Worm (Caenorhabditis elegans) whole organism, L4 larva: ENCODE measurements around the gene ZC239.13.

ENCODE experiments used
- F49E8.2 ChIP-seq: sonication (generic microtip); optimal IDR thresholded peaks from 2 replicates; lab custom pipeline; 2016; ENCODE audit warnings: missing compliant biosample characterization, mild to moderate bottlenecking, missing genetic modification characterization, borderline replicate concordance
- T26A8.4 ChIP-seq: fragments of 200-800 bp; sonication (Bioruptor generic); IDR thresholded peaks from 2 replicates; pipeline ENCODE4 v1.3.6; 2022; ENCODE audit warnings: missing genetic modification characterization, missing compliant biosample characterization
- Y75B8A.6 ChIP-seq: fragments of 200-800 bp; sonication (Bioruptor generic); IDR thresholded peaks from 2 replicates; pipeline ENCODE4 v1.3.6; 2022; ENCODE audit warnings: missing genetic modification reagents, missing genetic modification characterization, missing compliant biosample characterization
- ZK546.5 ChIP-seq, 2 experiments: sonication (generic microtip); optimal IDR thresholded peaks; 2 replicates each; lab custom pipeline; 2017; ENCODE audit warnings: missing biosample characterization in 2 of 2, missing genetic modification characterization in 2 of 2
- aha-1 ChIP-seq: fragments of 150-350 bp; peaks from one replicate; lab custom pipeline; 2014; ENCODE audit warnings: missing biosample characterization, missing genetic modification characterization
- aly-2 ChIP-seq: sonication (generic microtip); optimal IDR thresholded peaks from 2 replicates; lab custom pipeline; 2018; ENCODE audit warnings: missing biosample characterization, missing genetic modification characterization
- ama-1 ChIP-seq: fragments of 150-350 bp; optimal IDR thresholded peaks from 2 replicates; lab custom pipeline; 2014; ENCODE audit warnings: inconsistent platforms, mixed read lengths
- attf-4 ChIP-seq: sonication (generic microtip); optimal IDR thresholded peaks from 3 replicates; lab custom pipeline; 2017; ENCODE audit warnings: missing biosample characterization, missing genetic modification characterization
- ceh-20 ChIP-seq: fragments of 200-800 bp; sonication (Bioruptor generic); IDR thresholded peaks from 2 replicates; pipeline ENCODE4 v1.3.6; 2022; ENCODE audit warnings: missing genetic modification reagents, missing genetic modification characterization, missing compliant biosample characterization
- ceh-28 ChIP-seq: fragments of 150-350 bp; optimal IDR thresholded peaks from 2 replicates; lab custom pipeline; 2014; ENCODE audit warnings: missing biosample characterization, missing genetic modification reagents, missing genetic modification characterization
- ceh-32 ChIP-seq: sonication (generic microtip); optimal IDR thresholded peaks from 2 replicates; lab custom pipeline; 2016; ENCODE audit warnings: mild to moderate bottlenecking, missing genetic modification characterization, missing compliant biosample characterization; ENCODE audit not compliant: poor library complexity
- daf-16 ChIP-seq, 3 experiments: sonication (generic microtip); optimal IDR thresholded peaks; 2 replicates each; lab custom pipeline; 2016 to 2017; ENCODE audit warnings: missing genetic modification characterization in 3 of 3, missing genetic modification reagents in 3 of 3, mild to moderate bottlenecking in 2 of 3, missing compliant biosample characterization in 2 of 3, missing biosample characterization in 1 of 3, moderate library complexity in 1 of 3
- dmd-6 ChIP-seq: fragments of 200-800 bp; sonication (Bioruptor generic); IDR thresholded peaks from 2 replicates; pipeline ENCODE4 v1.3.6; 2022; ENCODE audit warnings: missing genetic modification reagents, missing genetic modification characterization, missing compliant biosample characterization
- dmd-9 ChIP-seq: fragments of 200-800 bp; sonication (Bioruptor generic); IDR thresholded peaks from 2 replicates; pipeline ENCODE4 v1.3.6; 2022; ENCODE audit warnings: missing genetic modification reagents, missing genetic modification characterization, missing compliant biosample characterization
- dpl-1 ChIP-seq: fragments of 150-350 bp; optimal IDR thresholded peaks from 2 replicates; lab custom pipeline; 2014; ENCODE audit warnings: missing biosample characterization, missing genetic modification reagents, missing genetic modification characterization
- dve-1 ChIP-seq: sonication (generic microtip); optimal IDR thresholded peaks from 2 replicates; lab custom pipeline; 2017; ENCODE audit warnings: antibody characterized with exemption, mild to moderate bottlenecking, missing genetic modification characterization, missing compliant biosample characterization; ENCODE audit not compliant: insufficient read depth
- egl-43 ChIP-seq: fragments of 200-800 bp; sonication (Bioruptor generic); IDR thresholded peaks from 2 replicates; pipeline ENCODE4 v1.3.6; 2022; ENCODE audit warnings: missing genetic modification reagents, missing genetic modification characterization, missing compliant biosample characterization
- fos-1 ChIP-seq: fragments of 150-350 bp; optimal IDR thresholded peaks from 2 replicates; lab custom pipeline; 2014; ENCODE audit warnings: missing biosample characterization, missing genetic modification characterization
- hlh-11 ChIP-seq: fragments of 200-800 bp; sonication (Bioruptor generic); optimal IDR thresholded peaks from 2 replicates; lab custom pipeline; 2018; ENCODE audit warnings: mild to moderate bottlenecking, missing genetic modification characterization, missing compliant biosample characterization
- hmg-1.1 ChIP-seq: fragments of 200-800 bp; sonication (Bioruptor generic); IDR thresholded peaks from 2 replicates; pipeline ENCODE4 v1.3.6; 2022; ENCODE audit warnings: missing genetic modification reagents, missing genetic modification characterization, missing compliant biosample characterization
- lin-29 ChIP-seq: fragments of 200-800 bp; sonication (Bioruptor generic); IDR thresholded peaks from 2 replicates; pipeline ENCODE4 v1.3.6; 2022; ENCODE audit warnings: missing genetic modification reagents, missing genetic modification characterization, missing compliant biosample characterization
- lin-38 ChIP-seq: fragments of 200-800 bp; sonication (Bioruptor generic); IDR thresholded peaks from 2 replicates; pipeline ENCODE4 v1.3.6; 2022; ENCODE audit warnings: missing genetic modification reagents, missing genetic modification characterization, missing compliant biosample characterization
- lsy-2 ChIP-seq, 2 experiments: fragments of 150-350 bp in 1 of 2; sonication (generic microtip) in 1 of 2; optimal IDR thresholded peaks; 2 replicates each; lab custom pipeline; 2014 to 2017; ENCODE audit warnings: missing biosample characterization in 2 of 2, missing genetic modification characterization in 2 of 2
- madf-5 ChIP-seq, 2 experiments: fragments of 200-800 bp; sonication (Bioruptor generic); IDR thresholded peaks; 2 replicates each; pipeline ENCODE4 v1.3.6; 2022; ENCODE audit warnings: missing compliant biosample characterization in 2 of 2, missing genetic modification characterization in 2 of 2
- mep-1 ChIP-seq: fragments of 150-350 bp; sonication (generic microtip); optimal IDR thresholded peaks from 3 replicates; lab custom pipeline; 2014; ENCODE audit warnings: missing biosample characterization, missing genetic modification characterization
- nhr-11 ChIP-seq: fragments of 150-350 bp; optimal IDR thresholded peaks from 2 replicates; lab custom pipeline; 2014; ENCODE audit warnings: missing biosample characterization, missing genetic modification characterization
- nhr-111 ChIP-seq: fragments of 200-800 bp; sonication (Bioruptor generic); optimal IDR thresholded peaks from 2 replicates; lab custom pipeline; 2018; ENCODE audit warnings: mild to moderate bottlenecking, missing genetic modification characterization, missing compliant biosample characterization
- nhr-237 ChIP-seq: sonication (generic microtip); optimal IDR thresholded peaks from 2 replicates; lab custom pipeline; 2017; ENCODE audit warnings: missing biosample characterization, missing genetic modification characterization
- nhr-28 ChIP-seq: fragments of 150-350 bp; optimal IDR thresholded peaks from 2 replicates; lab custom pipeline; 2014; ENCODE audit warnings: missing biosample characterization, missing genetic modification characterization
- nhr-77 ChIP-seq: fragments of 150-350 bp; optimal IDR thresholded peaks from 2 replicates; lab custom pipeline; 2014; ENCODE audit warnings: missing biosample characterization, missing genetic modification characterization
- pha-4 ChIP-seq, 2 experiments: fragments of 150-350 bp in 1 of 2; fragments of 200-800 bp in 1 of 2; sonication (Bioruptor generic) in 1 of 2; IDR thresholded peaks in 1 of 2; optimal IDR thresholded peaks in 1 of 2; 2 replicates each; pipeline versions ENCODE4 v1.3.6 to Lab custom; 2014 to 2022; ENCODE audit warnings: missing genetic modification characterization in 2 of 2, missing genetic modification reagents in 2 of 2, missing biosample characterization in 1 of 2, missing compliant biosample characterization in 1 of 2
- php-3 ChIP-seq: fragments of 200-800 bp; sonication (Bioruptor generic); IDR thresholded peaks from 2 replicates; pipeline ENCODE4 v1.3.6; 2022; ENCODE audit warnings: missing genetic modification reagents, missing genetic modification characterization, missing compliant biosample characterization
- pqm-1 ChIP-seq: sonication (generic microtip); optimal IDR thresholded peaks from 2 replicates; lab custom pipeline; 2017; ENCODE audit warnings: missing biosample characterization, missing genetic modification characterization
- rbr-2 ChIP-seq: sonication (generic microtip); optimal IDR thresholded peaks from 2 replicates; lab custom pipeline; 2016; ENCODE audit warnings: missing genotype, missing genetic modification characterization, missing compliant biosample characterization
- saeg-2 ChIP-seq: fragments of 200-800 bp; sonication (Bioruptor generic); IDR thresholded peaks from 2 replicates; pipeline ENCODE4 v1.3.6; 2022; ENCODE audit warnings: missing genetic modification reagents, missing genetic modification characterization, missing compliant biosample characterization
- sdz-12 ChIP-seq: fragments of 200-800 bp; sonication (Bioruptor generic); optimal IDR thresholded peaks from 2 replicates; lab custom pipeline; 2018; ENCODE audit warnings: mild to moderate bottlenecking, missing genetic modification characterization, missing compliant biosample characterization
- set-16 ChIP-seq: fragments of 200-800 bp; sonication (Bioruptor generic); IDR thresholded peaks from 2 replicates; pipeline ENCODE4 v1.3.6; 2022; ENCODE audit warnings: missing genetic modification reagents, missing genetic modification characterization, missing compliant biosample characterization
- skn-1 ChIP-seq: fragments of 150-350 bp; optimal IDR thresholded peaks from 2 replicates; lab custom pipeline; 2014; ENCODE audit warnings: missing biosample characterization, missing genetic modification characterization
- spr-3 ChIP-seq: fragments of 200-800 bp; sonication (Bioruptor generic); optimal IDR thresholded peaks from 2 replicates; lab custom pipeline; 2018; ENCODE audit warnings: mild to moderate bottlenecking, missing genetic modification characterization, missing compliant biosample characterization
- tra-1 ChIP-seq: fragments of 200-800 bp; sonication (Bioruptor generic); IDR thresholded peaks from 2 replicates; pipeline ENCODE4 v1.3.6; 2022; ENCODE audit warnings: missing genetic modification reagents, missing genetic modification characterization, missing compliant biosample characterization
- unc-130 ChIP-seq: sonication (generic microtip); optimal IDR thresholded peaks from 2 replicates; lab custom pipeline; 2016; ENCODE audit warnings: missing genetic modification reagents, missing genetic modification characterization, missing compliant biosample characterization
- zfp-2 ChIP-seq: sonication (generic microtip); optimal IDR thresholded peaks from 2 replicates; lab custom pipeline; 2016; ENCODE audit warnings: mild to moderate bottlenecking, missing genetic modification characterization, missing compliant biosample characterization
- zfp-3 ChIP-seq: fragments of 200-800 bp; sonication (Bioruptor generic); conservative IDR thresholded peaks from 2 replicates; pipeline ENCODE4 v1.3.6; 2022; ENCODE audit warnings: missing genetic modification reagents, missing genetic modification characterization, missing compliant biosample characterization
- zip-2 ChIP-seq: fragments of 150-350 bp; optimal IDR thresholded peaks from 2 replicates; lab custom pipeline; 2014; ENCODE audit warnings: missing biosample characterization, missing genetic modification characterization
- ztf-11 ChIP-seq: fragments of 150-350 bp; optimal IDR thresholded peaks from 2 replicates; lab custom pipeline; 2014; ENCODE audit warnings: missing biosample characterization, missing genetic modification characterization

The ZC239.13 gene

DNA sequence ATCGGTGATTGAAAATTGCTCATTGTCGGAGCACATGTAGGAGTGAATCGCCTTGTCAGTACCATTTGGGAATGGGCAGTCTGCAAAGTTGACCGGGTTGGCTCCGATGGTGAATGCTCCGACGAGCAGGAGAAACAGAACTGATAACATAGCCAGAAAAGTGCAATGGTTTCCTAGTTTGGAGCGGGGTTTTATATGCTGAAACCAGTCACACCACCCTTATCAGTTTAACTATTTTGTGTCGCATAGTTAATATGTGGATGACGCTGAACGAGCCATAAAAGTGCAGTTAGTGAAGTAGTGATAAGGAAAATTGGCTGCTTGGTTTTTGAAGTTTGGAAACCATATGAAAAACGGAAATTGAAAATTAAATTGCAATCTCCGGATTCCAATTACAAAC is 23.2 kb upstream of the ZC239.13 start, which contains the start of gene C17F4.7 (continued):
- no peak for TF ChIP-seq rbr-2 (tag; lab: Kevin White, UChicago)

DNA sequence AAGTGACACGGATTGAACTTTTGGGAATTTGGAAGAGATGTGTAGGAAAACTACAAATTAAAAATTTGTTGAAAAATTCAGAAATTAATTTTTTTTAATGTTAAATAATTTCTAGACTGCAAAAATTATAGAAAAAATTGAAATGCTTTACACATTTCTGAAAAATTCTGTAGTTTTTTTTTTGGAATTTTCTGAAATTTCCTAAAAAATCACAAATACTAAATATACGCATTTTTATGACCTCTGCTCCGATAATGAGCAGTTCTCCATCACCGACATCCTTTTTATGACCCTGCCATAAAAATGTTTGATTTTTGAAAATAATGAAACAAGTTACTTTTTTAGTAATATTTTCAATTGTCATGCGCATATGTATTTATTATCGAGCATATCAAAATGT is 22.1 kb upstream of the ZC239.13 start:
- no peak for TF ChIP-seq lsy-2 (tag; optimal IDR thresholded peaks at IDR 0.05; lab: Kevin White, UChicago)
- no peak for TF ChIP-seq ztf-11
- peak; percentile 48 for TF ChIP-seq nhr-28
- TF ChIP-seq aha-1, result no peak
- no peak for TF ChIP-seq madf-5 (GFP tag; IDR thresholded peaks at IDR 0.05; lab: Robert Waterston, UW)
- TF ChIP-seq dmd-6 (GFP tag; lab: Robert Waterston, UW), result peak; percentile 58
- TF ChIP-seq hmg-1.1, result no peak
- TF ChIP-seq egl-43, result no peak
- no peak for TF ChIP-seq spr-3 (GFP tag; lab: Kevin White, UChicago)
- peak; percentile 77 for TF ChIP-seq nhr-77 (tag; lab: Kevin White, UChicago)
- TF ChIP-seq Y75B8A.6, result 0 out of 2 replicates have a peak, but pooled peaks have one; percentile 52
- no peak for TF ChIP-seq set-16 (GFP tag; lab: Robert Waterston, UW)
- no peak for TF ChIP-seq attf-4 (tag; lab: Kevin White, UChicago)
- peak; percentile 29; the same call in 1 of the 2 replicates for TF ChIP-seq pha-4 (GFP tag; IDR thresholded peaks at IDR 0.05; lab: Robert Waterston, UW)
- no peak for TF ChIP-seq pha-4 (tag; optimal IDR thresholded peaks at IDR 0.05; lab: Kevin White, UChicago)
- no peak for TF ChIP-seq ceh-28 (tag; lab: Kevin White, UChicago)
- 0 out of 2 replicates have a peak, but pooled peaks have one; percentile 24 for TF ChIP-seq saeg-2 (GFP tag; lab: Robert Waterston, UW)
- TF ChIP-seq sdz-12, result no peak
- TF ChIP-seq ZK546.5 (tag; optimal IDR thresholded peaks at IDR 0.05; lab: Kevin White, UChicago), result no peak
- peak; percentile 72 for TF ChIP-seq fos-1 (tag; lab: Kevin White, UChicago)
- no peak for TF ChIP-seq ceh-32 (tag; lab: Kevin White, UChicago)
- TF ChIP-seq nhr-111 (GFP tag; lab: Kevin White, UChicago), result no peak
- no peak for TF ChIP-seq daf-16 (GFP tag; optimal IDR thresholded peaks at IDR 0.05; lab: Kevin White, UChicago)
- no peak for TF ChIP-seq daf-16 (tag; optimal IDR thresholded peaks at IDR 0.05; lab: Kevin White, UChicago)
- no peak for TF ChIP-seq mep-1 (tag; lab: Kevin White, UChicago)
- 0 out of 2 replicates have a peak, but pooled peaks have one; percentile 27 for TF ChIP-seq tra-1 (GFP tag; lab: Robert Waterston, UW)
- no peak for TF ChIP-seq lin-38 (GFP tag; lab: Robert Waterston, UW)
- peak; percentile 62; the same call in 1 of the 2 replicates for TF ChIP-seq zfp-3 (GFP tag; lab: Robert Waterston, UW)
- TF ChIP-seq dve-1 (tag; lab: Kevin White, UChicago), result peak; percentile 75
- TF ChIP-seq zfp-2 (tag; lab: Kevin White, UChicago), result no peak
- TF ChIP-seq T26A8.4 (GFP tag; lab: Robert Waterston, UW), result no peak
- no peak for TF ChIP-seq dpl-1 (GFP tag; lab: Kevin White, UChicago)
- no peak for TF ChIP-seq ama-1
- peak; percentile 79 for TF ChIP-seq pqm-1 (tag; lab: Kevin White, UChicago)
- TF ChIP-seq hlh-11 (tag; lab: Kevin White, UChicago), result peak; percentile 10
- TF ChIP-seq zip-2 (tag; lab: Kevin White, UChicago), result no peak
- no peak for TF ChIP-seq unc-130 (GFP tag; lab: Kevin White, UChicago)
- TF ChIP-seq dmd-9 (GFP tag; lab: Robert Waterston, UW), result no peak
- no peak for TF ChIP-seq nhr-11 (tag; lab: Kevin White, UChicago)
- TF ChIP-seq lin-29 (GFP tag; lab: Robert Waterston, UW), result no peak
- no peak for TF ChIP-seq skn-1 (tag; lab: Kevin White, UChicago)
- TF ChIP-seq aly-2 (tag; lab: Kevin White, UChicago), result no peak
- no peak for TF ChIP-seq ceh-20
- TF ChIP-seq nhr-237 (tag; lab: Kevin White, UChicago), result no peak
- TF ChIP-seq php-3 (GFP tag; lab: Robert Waterston, UW), result peak; percentile 91
- TF ChIP-seq F49E8.2 (tag; lab: Kevin White, UChicago), result no peak
